Worm (Caenorhabditis elegans): ENCODE data around the gene pyr-1.

pyr-1 gene

ce11 chrII:8610085-8610484 is 40.8 kb upstream of the pyr-1 start, which contains the start of gene F28C6.9:
Gene F28C6.9, minus strand, starts transcription at chrII:8610185.
- TF ChIP-seq tbx-2 (tag; optimal IDR thresholded peaks at IDR 0.05) (no peak), nhr-25 (tag; optimal IDR thresholded peaks at IDR 0.05) (no peak), aly-2 (tag; optimal IDR thresholded peaks at IDR 0.05) (no peak), snpc-4 (tag; optimal IDR thresholded peaks at IDR 0.05) (no peak), nhr-67 (tag; optimal IDR thresholded peaks at IDR 0.05) (no peak), hmg-11 (tag; optimal IDR thresholded peaks at IDR 0.05) (no peak), nfya-1 (tag; optimal IDR thresholded peaks at IDR 0.05; ENCODE audit: insufficient read depth) (no peak), zag-1 (tag; optimal IDR thresholded peaks at IDR 0.05) (no peak), ztf-4 (tag; optimal IDR thresholded peaks at IDR 0.05) (no peak), elt-1 (tag; optimal IDR thresholded peaks at IDR 0.05) (no peak), egl-5 (tag; optimal IDR thresholded peaks at IDR 0.05) (no peak), ama-1 (optimal IDR thresholded peaks at IDR 0.05) (no peak), ceh-16 (tag; optimal IDR thresholded peaks at IDR 0.05) (no peak)

- no peak for TF ChIP-seq nhr-67 (tag; optimal IDR thresholded peaks at IDR 0.05)
- TF ChIP-seq hmg-11 (tag; optimal IDR thresholded peaks at IDR 0.05): no peak
- TF ChIP-seq snpc-4 (tag; optimal IDR thresholded peaks at IDR 0.05): no peak
- no peak for TF ChIP-seq daf-12 (tag; optimal IDR thresholded peaks at IDR 0.05)
- no peak for TF ChIP-seq jun-1 (tag; optimal IDR thresholded peaks at IDR 0.05)
- no peak for TF ChIP-seq nfya-1 (tag; optimal IDR thresholded peaks at IDR 0.05; ENCODE audit: insufficient read depth)
- TF ChIP-seq ceh-9 (tag; optimal IDR thresholded peaks at IDR 0.05): no peak
- no peak for TF ChIP-seq egl-5 (tag; optimal IDR thresholded peaks at IDR 0.05)
- TF ChIP-seq nhr-12 (tag; optimal IDR thresholded peaks at IDR 0.05): no peak
- TF ChIP-seq nhr-25 (tag; optimal IDR thresholded peaks at IDR 0.05): no peak
- TF ChIP-seq aly-2 (tag; optimal IDR thresholded peaks at IDR 0.05): no peak
- no peak for TF ChIP-seq nhr-76 (tag; optimal IDR thresholded peaks at IDR 0.05)
- no peak for TF ChIP-seq nhr-23 (tag; optimal IDR thresholded peaks at IDR 0.05)
- no peak for TF ChIP-seq ama-1 (optimal IDR thresholded peaks at IDR 0.05)
- TF ChIP-seq nhr-237 (tag; optimal IDR thresholded peaks at IDR 0.05): no peak
- no peak for TF ChIP-seq nhr-11 (tag; optimal IDR thresholded peaks at IDR 0.05)
- TF ChIP-seq skn-1 (tag; optimal IDR thresholded peaks at IDR 0.05): no peak
Observed at ce11 chrII:8610585-8610984, 40.3 kb upstream of the pyr-1 start.

- TF ChIP-seq mdl-1 (tag; optimal IDR thresholded peaks at IDR 0.05) (no peak), skn-1 (tag; optimal IDR thresholded peaks at IDR 0.05) (no peak), nhr-12 (tag; optimal IDR thresholded peaks at IDR 0.05) (no peak), fkh-2 (tag; optimal IDR thresholded peaks at IDR 0.05) (no peak), unc-39 (tag; optimal IDR thresholded peaks at IDR 0.05) (no peak), mml-1 (tag; optimal IDR thresholded peaks at IDR 0.05) (no peak), nhr-67 (tag; optimal IDR thresholded peaks at IDR 0.05) (no peak), nhr-237 (tag; optimal IDR thresholded peaks at IDR 0.05) (no peak), jun-1 (tag; optimal IDR thresholded peaks at IDR 0.05) (no peak), eor-1 (tag; optimal IDR thresholded peaks at IDR 0.05) (no peak), lin-15B (tag; optimal IDR thresholded peaks at IDR 0.05) (no peak), egl-5 (tag; optimal IDR thresholded peaks at IDR 0.05) (no peak)
Observed at ce11 chrII:8611330-8611729, 39.6 kb upstream of the pyr-1 start.

ce11 chrII:8612470-8612869 is 38.4 kb upstream of the pyr-1 start, which contains the start of gene T22C8.1:
Gene T22C8.1, plus strand, starts transcription at chrII:8612770.
- TF ChIP-seq zag-1 (tag; optimal IDR thresholded peaks at IDR 0.05) (no peak), egl-5 (tag; optimal IDR thresholded peaks at IDR 0.05) (no peak), ceh-9 (tag; optimal IDR thresholded peaks at IDR 0.05) (no peak), ztf-4 (tag; optimal IDR thresholded peaks at IDR 0.05) (no peak), nhr-77 (tag; optimal IDR thresholded peaks at IDR 0.05) (no peak), nhr-237 (tag; optimal IDR thresholded peaks at IDR 0.05) (no peak), pqm-1 (tag; optimal IDR thresholded peaks at IDR 0.05) (no peak), mml-1 (tag; optimal IDR thresholded peaks at IDR 0.05) (no peak), fkh-2 (tag; optimal IDR thresholded peaks at IDR 0.05) (no peak), eor-1 (tag; optimal IDR thresholded peaks at IDR 0.05) (no peak), jun-1 (tag; optimal IDR thresholded peaks at IDR 0.05) (no peak), tbx-2 (tag; optimal IDR thresholded peaks at IDR 0.05) (no peak), nhr-12 (tag; optimal IDR thresholded peaks at IDR 0.05) (no peak)

- TF ChIP-seq elt-2 (tag; optimal IDR thresholded peaks at IDR 0.05) (no peak), ama-1 (optimal IDR thresholded peaks at IDR 0.05) (no peak), R02D3.7 (tag; optimal IDR thresholded peaks at IDR 0.05) (no peak), nhr-237 (tag; optimal IDR thresholded peaks at IDR 0.05) (no peak)
Observed at ce11 chrII:8616155-8616554, 34.8 kb upstream of the pyr-1 start.

ce11 chrII:8617516-8617915 is 33.4 kb upstream of the pyr-1 start, which contains the start of gene chhy-1:
Gene chhy-1, minus strand, starts transcription at chrII:8617616.
- no peak for TF ChIP-seq fos-1 (tag; optimal IDR thresholded peaks at IDR 0.05)
- TF ChIP-seq fkh-2 (tag; optimal IDR thresholded peaks at IDR 0.05): no peak
